Worm (Caenorhabditis elegans) whole organism, L1 larva: ENCODE measurements around the gene flp-15.
A peak's percentile ranks its signal among the peaks of the same experiment; 100 is the strongest.

Experiments used
- C04F5.9 ChIP-seq: sonication (generic microtip); optimal IDR thresholded peaks from 2 replicates; lab custom pipeline; 2016; ENCODE audit warnings: missing genetic modification characterization, missing compliant biosample characterization
- C16A3.4 ChIP-seq: fragments of 150-350 bp; optimal IDR thresholded peaks from 2 replicates; lab custom pipeline; 2014; ENCODE audit warnings: missing biosample characterization, missing genetic modification characterization
- F16B12.6 ChIP-seq: fragments of 150-350 bp; optimal IDR thresholded peaks from 2 replicates; lab custom pipeline; 2014; ENCODE audit warnings: missing biosample characterization, missing genetic modification characterization
- Y116A8C.19 ChIP-seq: sonication (generic microtip); optimal IDR thresholded peaks from 2 replicates; lab custom pipeline; 2016; ENCODE audit warnings: missing compliant biosample characterization, missing genetic modification characterization, borderline replicate concordance
- aha-1 ChIP-seq: fragments of 150-350 bp; optimal IDR thresholded peaks from 2 replicates; lab custom pipeline; 2014; ENCODE audit warnings: missing biosample characterization, missing genetic modification characterization
- alr-1 ChIP-seq: fragments of 200-800 bp; sonication (Bioruptor generic); optimal IDR thresholded peaks from 2 replicates; lab custom pipeline; 2018; ENCODE audit warnings: borderline replicate concordance, mild to moderate bottlenecking, missing genetic modification characterization, missing compliant biosample characterization
- ama-1 ChIP-seq: fragments of 150-350 bp; optimal IDR thresholded peaks from 2 replicates; lab custom pipeline; 2014
- ceh-8 ChIP-seq: fragments of 200-800 bp; sonication (Bioruptor generic); optimal IDR thresholded peaks from 2 replicates; lab custom pipeline; 2018; ENCODE audit warnings: mild to moderate bottlenecking, missing genetic modification characterization, moderate library complexity, missing compliant biosample characterization
- ceh-88 ChIP-seq: fragments of 200-800 bp; sonication (Bioruptor generic); IDR thresholded peaks from 2 replicates; pipeline ENCODE4 v1.3.6; 2022; ENCODE audit warnings: missing genetic modification characterization, missing compliant biosample characterization
- ces-1 ChIP-seq: fragments of 150-350 bp; optimal IDR thresholded peaks from 2 replicates; lab custom pipeline; 2014; ENCODE audit warnings: missing biosample characterization, missing genetic modification reagents, missing genetic modification characterization
- dpl-1 ChIP-seq, 3 experiments: fragments of 150-350 bp in 2 of 3; sonication (generic microtip) in 1 of 3; optimal IDR thresholded peaks; 2 replicates each; lab custom pipeline; 2014 to 2017; ENCODE audit warnings: missing biosample characterization in 3 of 3, missing genetic modification characterization in 3 of 3, missing genetic modification reagents in 3 of 3
- efl-1 ChIP-seq, 4 experiments: fragments of 150-350 bp; optimal IDR thresholded peaks in 3 of 4; peaks in 1 of 4; 1 replicate in 1 of 4; 2 replicates in 3 of 4; lab custom pipeline; 2014; ENCODE audit warnings: missing biosample characterization in 2 of 4, missing genetic modification characterization in 2 of 4, missing genetic modification reagents in 2 of 4
- egl-13 ChIP-seq: sonication (generic microtip); optimal IDR thresholded peaks from 2 replicates; lab custom pipeline; 2016; ENCODE audit warnings: missing genotype, missing genetic modification reagents, missing genetic modification characterization, missing compliant biosample characterization
- egl-27 ChIP-seq, 2 experiments: fragments of 150-350 bp in 1 of 2; sonication (generic microtip); optimal IDR thresholded peaks; 3 replicates each; lab custom pipeline; 2017 to 2018; ENCODE audit warnings: missing biosample characterization in 2 of 2, missing genetic modification characterization in 2 of 2, missing genetic modification reagents in 2 of 2
- elt-2 ChIP-seq: sonication (generic microtip); optimal IDR thresholded peaks from 2 replicates; lab custom pipeline; 2016; ENCODE audit warnings: missing genetic modification characterization, mild to moderate bottlenecking, inconsistent platforms, missing compliant biosample characterization, missing genetic modification reagents
- fos-1 ChIP-seq: fragments of 150-350 bp; optimal IDR thresholded peaks from 2 replicates; lab custom pipeline; 2014; ENCODE audit warnings: missing biosample characterization, missing genetic modification characterization
- grh-1 ChIP-seq: fragments of 200-800 bp; sonication (Bioruptor generic); IDR thresholded peaks from 2 replicates; pipeline ENCODE4 v1.3.6; 2022; ENCODE audit warnings: missing genetic modification reagents, missing genetic modification characterization, missing compliant biosample characterization
- hlh-4 ChIP-seq: sonication (generic microtip); optimal IDR thresholded peaks from 2 replicates; lab custom pipeline; 2016; ENCODE audit warnings: mild to moderate bottlenecking, missing genetic modification characterization, missing compliant biosample characterization
- isw-1 ChIP-seq: fragments of 200-800 bp; sonication (Bioruptor generic); IDR thresholded peaks from 2 replicates; pipeline ENCODE4 v1.3.6; 2022; ENCODE audit warnings: missing genetic modification characterization, missing compliant biosample characterization
- lin-35 ChIP-seq, 2 experiments: fragments of 150-350 bp; optimal IDR thresholded peaks; 2 replicates each; lab custom pipeline; 2014; ENCODE audit warnings: missing biosample characterization in 2 of 2, missing genetic modification characterization in 2 of 2, missing genetic modification reagents in 2 of 2
- lir-3 ChIP-seq: sonication (generic microtip); optimal IDR thresholded peaks from 2 replicates; lab custom pipeline; 2016; ENCODE audit warnings: mild to moderate bottlenecking, missing genetic modification characterization, moderate library complexity, missing compliant biosample characterization; ENCODE audit not compliant: poor library complexity
- lsy-2 ChIP-seq, 2 experiments: fragments of 150-350 bp; optimal IDR thresholded peaks; 2 replicates each; lab custom pipeline; 2014; ENCODE audit warnings: missing biosample characterization in 2 of 2, missing genetic modification characterization in 2 of 2
- mdl-1 ChIP-seq, 2 experiments: fragments of 150-350 bp; optimal IDR thresholded peaks; 2 replicates each; lab custom pipeline; 2014 to 2017; ENCODE audit warnings: missing biosample characterization in 2 of 2, missing genetic modification characterization in 2 of 2, inconsistent platforms in 1 of 2
- mep-1 ChIP-seq: fragments of 150-350 bp; optimal IDR thresholded peaks from 2 replicates; lab custom pipeline; 2014; ENCODE audit warnings: missing biosample characterization, missing genetic modification characterization
- nhr-11 ChIP-seq: fragments of 150-350 bp; optimal IDR thresholded peaks from 2 replicates; lab custom pipeline; 2014; ENCODE audit warnings: missing biosample characterization, missing genetic modification characterization
- nhr-20 ChIP-seq: sonication (generic microtip); optimal IDR thresholded peaks from 2 replicates; lab custom pipeline; 2016; ENCODE audit warnings: mild to moderate bottlenecking, missing genetic modification characterization, missing compliant biosample characterization
- nhr-237 ChIP-seq: fragments of 150-350 bp; optimal IDR thresholded peaks from 2 replicates; lab custom pipeline; 2014; ENCODE audit warnings: missing biosample characterization, missing genetic modification characterization
- nhr-47 ChIP-seq: sonication (generic microtip); optimal IDR thresholded peaks from 2 replicates; lab custom pipeline; 2016; ENCODE audit warnings: mild to moderate bottlenecking, missing genetic modification characterization, moderate library complexity, missing compliant biosample characterization
- nhr-76 ChIP-seq: sonication (generic microtip); optimal IDR thresholded peaks from 2 replicates; lab custom pipeline; 2017; ENCODE audit warnings: missing biosample characterization, missing genetic modification characterization
- nhr-77 ChIP-seq: fragments of 150-350 bp; optimal IDR thresholded peaks from 2 replicates; lab custom pipeline; 2014; ENCODE audit warnings: missing biosample characterization, missing genetic modification characterization
- nhr-85 ChIP-seq: sonication (generic microtip); peaks from one replicate; lab custom pipeline; 2016; ENCODE audit warnings: missing genetic modification characterization, inconsistent platforms, missing compliant biosample characterization
- nhr-90 ChIP-seq: sonication (generic microtip); optimal IDR thresholded peaks from 2 replicates; lab custom pipeline; 2016; ENCODE audit warnings: mild to moderate bottlenecking, missing genetic modification characterization, missing compliant biosample characterization; ENCODE audit not compliant: poor library complexity
- pag-3 ChIP-seq: sonication (generic microtip); optimal IDR thresholded peaks from 2 replicates; lab custom pipeline; 2017; ENCODE audit warnings: missing genetic modification characterization, mild to moderate bottlenecking, missing compliant biosample characterization, antibody characterized with exemption, borderline replicate concordance; ENCODE audit not compliant: insufficient read depth
- pax-3 ChIP-seq: fragments of 200-800 bp; sonication (Bioruptor generic); optimal IDR thresholded peaks from 2 replicates; lab custom pipeline; 2018; ENCODE audit warnings: mild to moderate bottlenecking, missing genetic modification characterization, moderate library complexity, missing compliant biosample characterization
- pqm-1 ChIP-seq: sonication (generic microtip); optimal IDR thresholded peaks from 3 replicates; lab custom pipeline; 2017; ENCODE audit warnings: missing biosample characterization, missing genetic modification characterization
- snpc-4 ChIP-seq: fragments of 150-350 bp; optimal IDR thresholded peaks from 2 replicates; lab custom pipeline; 2014; ENCODE audit warnings: missing biosample characterization, missing genetic modification characterization
- sox-4 ChIP-seq: sonication (generic microtip); optimal IDR thresholded peaks from 2 replicates; lab custom pipeline; 2016; ENCODE audit warnings: missing genetic modification characterization, missing compliant biosample characterization
- sptf-1 ChIP-seq: fragments of 150-350 bp; optimal IDR thresholded peaks from 2 replicates; lab custom pipeline; 2014; ENCODE audit warnings: missing biosample characterization, missing genetic modification characterization
- sup-37 ChIP-seq: fragments of 200-800 bp; sonication (Bioruptor generic); optimal IDR thresholded peaks from 2 replicates; lab custom pipeline; 2018; ENCODE audit warnings: mild to moderate bottlenecking, missing genetic modification characterization, missing compliant biosample characterization
- swsn-7 ChIP-seq: sonication (generic microtip); optimal IDR thresholded peaks from 2 replicates; lab custom pipeline; 2016; ENCODE audit warnings: missing genetic modification characterization, missing compliant biosample characterization
- tbx-2 ChIP-seq: sonication (generic microtip); optimal IDR thresholded peaks from 2 replicates; lab custom pipeline; 2016; ENCODE audit warnings: missing genetic modification characterization, missing compliant biosample characterization
- tlp-1 ChIP-seq: fragments of 150-350 bp; optimal IDR thresholded peaks from 2 replicates; lab custom pipeline; 2014; ENCODE audit warnings: missing biosample characterization, missing genetic modification characterization
- unc-62 ChIP-seq: fragments of 150-350 bp; optimal IDR thresholded peaks from 2 replicates; lab custom pipeline; 2014; ENCODE audit warnings: missing biosample characterization, missing genetic modification reagents, missing genetic modification characterization
- unc-86 ChIP-seq: sonication (generic microtip); optimal IDR thresholded peaks from 2 replicates; lab custom pipeline; 2016; ENCODE audit warnings: missing genetic modification characterization, missing compliant biosample characterization
- unc-98 ChIP-seq: fragments of 200-800 bp; sonication (Bioruptor generic); IDR thresholded peaks from 2 replicates; pipeline ENCODE4 v1.3.6; 2022; ENCODE audit warnings: missing genetic modification characterization, missing compliant biosample characterization
- vab-15 ChIP-seq: sonication (generic microtip); optimal IDR thresholded peaks from 2 replicates; lab custom pipeline; 2017; ENCODE audit warnings: missing genotype, mild to moderate bottlenecking, missing genetic modification characterization, missing compliant biosample characterization
- xbp-1 ChIP-seq: sonication (generic microtip); optimal IDR thresholded peaks from 2 replicates; lab custom pipeline; 2016; ENCODE audit warnings: missing genetic modification characterization, missing compliant biosample characterization
- ztf-11 ChIP-seq, 2 experiments: sonication (generic microtip); optimal IDR thresholded peaks; 2 replicates each; lab custom pipeline; 2016 to 2017; ENCODE audit warnings: missing genetic modification characterization in 2 of 2, missing biosample characterization in 1 of 2, missing compliant biosample characterization in 1 of 2
- ztf-4 ChIP-seq: fragments of 150-350 bp; optimal IDR thresholded peaks from 2 replicates; lab custom pipeline; 2014; ENCODE audit warnings: missing biosample characterization, missing genetic modification characterization

Gene flp-15

DNA sequence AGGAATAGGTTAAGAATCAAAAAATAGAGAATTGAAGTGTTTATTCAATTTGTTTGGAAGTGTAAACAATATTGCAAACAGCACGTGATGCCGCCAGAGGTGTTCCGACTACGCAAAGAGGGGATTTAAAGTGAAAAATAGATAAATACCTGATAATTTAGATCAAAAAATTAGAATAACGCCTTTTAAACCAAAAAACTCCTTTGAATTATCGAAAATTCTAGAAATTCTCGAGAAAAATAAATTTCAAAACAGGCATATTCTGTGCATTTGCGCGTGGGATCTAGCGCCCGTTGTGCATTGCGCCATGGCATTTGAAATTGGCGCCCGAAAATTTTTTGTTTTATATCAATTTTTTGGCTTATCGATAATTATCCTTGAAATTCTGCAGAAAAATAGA is 45.4 kb downstream of the flp-15 start, which contains the start of gene hip-1 (continued):
- no peak for TF ChIP-seq unc-98 (GFP tag; lab: Robert Waterston, UW)
- TF ChIP-seq dpl-1 (GFP tag; optimal IDR thresholded peaks at IDR 0.05; lab: Kevin White, UChicago) = peak; percentile 74 to 85 (median 75)
- no peak for TF ChIP-seq nhr-237 (tag; lab: Kevin White, UChicago)
- TF ChIP-seq unc-62 (GFP tag; lab: Kevin White, UChicago) = no peak
- TF ChIP-seq mdl-1 (tag; optimal IDR thresholded peaks at IDR 0.05; lab: Kevin White, UChicago) = peak in 1 of 2 experiments; percentile 7
- no peak for TF ChIP-seq grh-1 (GFP tag; lab: Robert Waterston, UW)
- no peak for TF ChIP-seq nhr-11 (tag; lab: Kevin White, UChicago)
- TF ChIP-seq elt-2 (tag; lab: Kevin White, UChicago) = no peak
- no peak for TF ChIP-seq pag-3 (tag; lab: Kevin White, UChicago)
- TF ChIP-seq nhr-77 (tag; lab: Kevin White, UChicago) = no peak
- TF ChIP-seq tbx-2 (tag; lab: Kevin White, UChicago) = peak; percentile 41
- TF ChIP-seq egl-13 = peak; percentile 11
- no peak for TF ChIP-seq nhr-76 (tag; lab: Kevin White, UChicago)
- no peak for TF ChIP-seq egl-27 (tag; optimal IDR thresholded peaks at IDR 0.05; lab: Kevin White, UChicago)
- TF ChIP-seq efl-1 (optimal IDR thresholded peaks at IDR 0.05; lab: Kevin White, UChicago) = peak; percentile 53 to 72
- peak; percentile 85 to 97 for TF ChIP-seq efl-1 (GFP tag; optimal IDR thresholded peaks at IDR 0.05 in 1 of 2; lab: Kevin White, UChicago)
- TF ChIP-seq aha-1 (tag; lab: Kevin White, UChicago) = no peak
- no peak for TF ChIP-seq fos-1 (tag; lab: Kevin White, UChicago)
- no peak for TF ChIP-seq ces-1 (GFP tag; lab: Kevin White, UChicago)
- no peak for TF ChIP-seq pax-3 (tag; lab: Kevin White, UChicago)
- no peak for TF ChIP-seq ama-1 (lab: Kevin White, UChicago)
- no peak for TF ChIP-seq pqm-1 (tag; lab: Kevin White, UChicago)
- peak; percentile 30 for TF ChIP-seq snpc-4
- peak; percentile 34 for TF ChIP-seq C16A3.4 (tag; lab: Kevin White, UChicago)
- peak; percentile 49 for TF ChIP-seq swsn-7 (tag; lab: Kevin White, UChicago)
- peak; percentile 58 to 70 for TF ChIP-seq lsy-2 (tag; optimal IDR thresholded peaks at IDR 0.05; lab: Kevin White, UChicago)
- TF ChIP-seq hlh-4 = no peak
- no peak for TF ChIP-seq sptf-1 (tag; lab: Kevin White, UChicago)
- TF ChIP-seq ceh-88 = no peak
- TF ChIP-seq nhr-90 (tag; lab: Kevin White, UChicago) = peak; percentile 39
- TF ChIP-seq xbp-1 (tag; lab: Kevin White, UChicago) = peak; percentile 54
- peak; percentile 48 for TF ChIP-seq nhr-20 (tag; lab: Kevin White, UChicago)
- TF ChIP-seq isw-1 (GFP tag; lab: Robert Waterston, UW) = no peak
- TF ChIP-seq sup-37 (GFP tag; lab: Kevin White, UChicago) = no peak
- TF ChIP-seq C04F5.9 = no peak
- TF ChIP-seq vab-15 (tag; lab: Kevin White, UChicago) = no peak
- peak; percentile 65 for TF ChIP-seq nhr-47 (tag; lab: Kevin White, UChicago)
- TF ChIP-seq unc-86 = peak; percentile 12
- TF ChIP-seq F16B12.6 = peak; percentile 93
- TF ChIP-seq lin-35 (GFP tag; optimal IDR thresholded peaks at IDR 0.05; lab: Kevin White, UChicago) = peak; percentile 80
- TF ChIP-seq tlp-1 (tag; lab: Kevin White, UChicago) = no peak
- TF ChIP-seq sox-4 (tag; lab: Kevin White, UChicago) = no peak
- no peak for TF ChIP-seq Y116A8C.19 (tag; lab: Kevin White, UChicago)
- no peak for TF ChIP-seq ztf-11 (tag; optimal IDR thresholded peaks at IDR 0.05; lab: Kevin White, UChicago)
- TF ChIP-seq alr-1 (tag; lab: Kevin White, UChicago) = no peak
- no peak for TF ChIP-seq ztf-4
- peak; percentile 50 for TF ChIP-seq nhr-85
- TF ChIP-seq mep-1 (tag; lab: Kevin White, UChicago) = peak; percentile 79
- TF ChIP-seq ceh-8 = no peak
- no peak for TF ChIP-seq lir-3 (tag; lab: Kevin White, UChicago)
- TF ChIP-seq, all 84 proteins: peak for 30
